Fruit fly (Drosophila melanogaster) whole organism: ENCODE data around the gene CG43145.

Experiments
- EcR ChIP-seq, 2 experiments: fragments of >200 bp; optimal IDR thresholded peaks; 2 replicates each; lab custom pipeline; 2017; ENCODE audit warnings: missing biosample characterization in 2 of 2, missing genetic modification characterization in 2 of 2, missing genetic modification reagents in 2 of 2
- pan ChIP-seq: fragments of >200 bp; optimal IDR thresholded peaks from 2 replicates; lab custom pipeline; 2017

dm6 chr2L:3737003-3737662 is 35.5 kb downstream of the CG43145 start:
- no peak for TF ChIP-seq EcR (GFP tag; optimal IDR thresholded peaks at IDR 0.05; lab: Kevin White, UChicago)
- no peak for TF ChIP-seq pan (lab: Kevin White, UChicago)
